Worm (Caenorhabditis elegans) whole organism, young adult: Measurements from ENCODE around the gene bgnt-1.1.

Source experiments
- C06A6.2 ChIP-seq: fragments of 200-800 bp; sonication (Bioruptor generic); conservative IDR thresholded peaks from 2 replicates; pipeline ENCODE4 v1.3.6; 2022; ENCODE audit warnings: missing genetic modification characterization, missing compliant biosample characterization
- D2030.7 ChIP-seq: fragments of 200-800 bp; sonication (Bioruptor generic); IDR thresholded peaks from 2 replicates; pipeline ENCODE4 v1.3.6; 2022; ENCODE audit warnings: missing genetic modification reagents, missing genetic modification characterization, missing compliant biosample characterization
- F57A8.1 ChIP-seq: fragments of 200-800 bp; sonication (Bioruptor generic); optimal IDR thresholded peaks from 2 replicates; lab custom pipeline; 2018; ENCODE audit warnings: mild to moderate bottlenecking, missing genetic modification characterization, moderate library complexity, missing compliant biosample characterization
- Y53F4B.3 ChIP-seq: fragments of 200-800 bp; sonication (Bioruptor generic); IDR thresholded peaks from 2 replicates; pipeline ENCODE4 v1.3.6; 2022; ENCODE audit warnings: missing genetic modification reagents, missing genetic modification characterization, missing compliant biosample characterization
- cebp-2 ChIP-seq: fragments of 200-800 bp; sonication (Bioruptor generic); IDR thresholded peaks from 2 replicates; pipeline ENCODE4 v1.3.6; 2022; ENCODE audit warnings: missing genetic modification characterization, missing compliant biosample characterization
- ceh-79 ChIP-seq: sonication (generic microtip); optimal IDR thresholded peaks from 2 replicates; lab custom pipeline; 2017; ENCODE audit warnings: mild to moderate bottlenecking, missing genetic modification characterization, missing compliant biosample characterization
- efl-1 ChIP-seq: fragments of 150-350 bp; optimal IDR thresholded peaks from 2 replicates; lab custom pipeline; 2014; ENCODE audit warnings: missing biosample characterization, missing genetic modification reagents, missing genetic modification characterization
- egl-44 ChIP-seq: fragments of 200-800 bp; sonication (Bioruptor generic); IDR thresholded peaks from 2 replicates; pipeline ENCODE4 v1.3.6; 2022; ENCODE audit warnings: missing genetic modification reagents, missing genetic modification characterization, missing compliant biosample characterization
- lag-1 ChIP-seq: fragments of 200-800 bp; sonication (Bioruptor generic); IDR thresholded peaks from 2 replicates; pipeline ENCODE4 v1.3.6; 2022; ENCODE audit warnings: missing genetic modification reagents, missing genetic modification characterization, missing compliant biosample characterization
- madf-10 ChIP-seq: sonication (generic microtip); optimal IDR thresholded peaks from 2 replicates; lab custom pipeline; 2016; ENCODE audit warnings: mild to moderate bottlenecking, missing genetic modification characterization, missing compliant biosample characterization
- madf-3 ChIP-seq: fragments of 200-800 bp; sonication (Bioruptor generic); IDR thresholded peaks from 2 replicates; pipeline ENCODE4 v1.3.6; 2022; ENCODE audit warnings: missing genetic modification reagents, missing genetic modification characterization, missing compliant biosample characterization
- mel-28 ChIP-seq: sonication (generic microtip); optimal IDR thresholded peaks from 2 replicates; lab custom pipeline; 2016; ENCODE audit warnings: borderline replicate concordance, mild to moderate bottlenecking, missing genetic modification characterization, missing compliant biosample characterization
- mxl-1 ChIP-seq: sonication (generic microtip); optimal IDR thresholded peaks from 2 replicates; lab custom pipeline; 2016; ENCODE audit warnings: missing genetic modification characterization, missing compliant biosample characterization
- nfya-2 ChIP-seq: fragments of 200-800 bp; sonication (Bioruptor generic); IDR thresholded peaks from 2 replicates; pipeline ENCODE4 v1.3.6; 2022; ENCODE audit warnings: missing genetic modification reagents, missing genetic modification characterization, missing compliant biosample characterization
- repo-1 ChIP-seq: sonication (generic microtip); optimal IDR thresholded peaks from 2 replicates; lab custom pipeline; 2017; ENCODE audit warnings: mild to moderate bottlenecking, missing genetic modification characterization, missing compliant biosample characterization
- sdz-38 ChIP-seq: sonication (generic microtip); optimal IDR thresholded peaks from 2 replicates; lab custom pipeline; 2016; ENCODE audit warnings: missing genotype, missing genetic modification characterization, missing compliant biosample characterization
- snpc-3.4 ChIP-seq: sonication (generic microtip); optimal IDR thresholded peaks from 2 replicates; lab custom pipeline; 2017; ENCODE audit warnings: missing genetic modification characterization, mild to moderate bottlenecking, missing compliant biosample characterization, antibody characterized with exemption, moderate library complexity, missing genotype, missing genetic modification reagents
- snpc-4 ChIP-seq, 5 experiments: fragments of 150-350 bp in 1 of 5; sonication (generic microtip) in 4 of 5; optimal IDR thresholded peaks; 2 replicates each; lab custom pipeline; 2014 to 2018; ENCODE audit warnings: missing genetic modification characterization in 5 of 5, missing biosample characterization in 3 of 5, antibody characterized with exemption in 2 of 5, mild to moderate bottlenecking in 2 of 5, missing compliant biosample characterization in 2 of 5, missing genotype in 2 of 5, moderate library complexity in 2 of 5, missing genetic modification reagents in 1 of 5
- sptf-2 ChIP-seq: fragments of 200-800 bp; sonication (Bioruptor generic); optimal IDR thresholded peaks from 2 replicates; lab custom pipeline; 2018; ENCODE audit warnings: mild to moderate bottlenecking, missing genetic modification characterization, missing compliant biosample characterization
- tbp1 ChIP-seq: fragments of 200-800 bp; sonication (Bioruptor generic); optimal IDR thresholded peaks from 2 replicates; lab custom pipeline; 2018; ENCODE audit warnings: mild to moderate bottlenecking, missing genetic modification characterization, missing compliant biosample characterization
- xnd-1 ChIP-seq: sonication (generic microtip); optimal IDR thresholded peaks from 2 replicates; lab custom pipeline; 2016; ENCODE audit warnings: missing genotype, missing genetic modification reagents, missing genetic modification characterization, missing compliant biosample characterization
- zfh-2 ChIP-seq: fragments of 200-800 bp; sonication (Bioruptor generic); conservative IDR thresholded peaks from 2 replicates; pipeline ENCODE4 v1.3.6; 2022; ENCODE audit warnings: missing genetic modification reagents, missing genetic modification characterization, missing compliant biosample characterization
- ztf-3 ChIP-seq: fragments of 200-800 bp; sonication (Bioruptor generic); optimal IDR thresholded peaks from 2 replicates; lab custom pipeline; 2018; ENCODE audit warnings: mild to moderate bottlenecking, missing genetic modification characterization, missing compliant biosample characterization

bgnt-1.1 gene

DNA sequence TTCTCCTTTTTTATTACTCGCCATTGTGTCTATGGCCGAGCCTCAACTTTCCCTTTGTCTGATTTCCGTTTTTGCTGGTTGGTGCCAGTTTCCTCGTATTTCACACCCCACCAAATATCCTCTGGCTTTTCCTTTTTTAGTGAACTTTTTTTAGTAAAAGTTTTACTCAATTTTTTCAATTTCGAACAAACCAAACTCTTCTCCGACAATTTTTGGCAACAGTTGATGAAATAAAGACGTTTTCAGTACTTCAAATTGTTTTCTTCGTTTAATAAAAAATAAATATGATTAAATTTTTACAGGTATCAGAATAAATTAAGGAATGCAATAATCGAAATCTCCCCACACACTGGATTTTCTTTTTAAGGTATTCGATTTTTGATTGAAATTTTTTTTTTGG is 48.5 kb downstream of the bgnt-1.1 start, which contains the start of gene cal-4:
cal-4 (plus strand) TSS at position 301 of the 400 bp plus-strand sequence.
- no peak for TF ChIP-seq madf-3 (GFP tag; lab: Robert Waterston, UW)
- no peak for TF ChIP-seq xnd-1 (tag; lab: Kevin White, UChicago)
- TF ChIP-seq efl-1 (GFP tag; lab: Kevin White, UChicago): no peak
- TF ChIP-seq repo-1: no peak
- TF ChIP-seq egl-44: no peak
- no peak for TF ChIP-seq mxl-1 (tag; lab: Kevin White, UChicago)
- no peak for TF ChIP-seq snpc-3.4 (tag; lab: Kevin White, UChicago)
- no peak for TF ChIP-seq mel-28 (tag; lab: Kevin White, UChicago)
- no peak for TF ChIP-seq ceh-79 (tag; lab: Kevin White, UChicago)
- TF ChIP-seq zfh-2 (GFP tag; lab: Robert Waterston, UW): no peak
- TF ChIP-seq nfya-2 (GFP tag; lab: Robert Waterston, UW): no peak
- TF ChIP-seq ztf-3 (GFP tag; lab: Kevin White, UChicago): no peak
- TF ChIP-seq snpc-4 (GFP tag; optimal IDR thresholded peaks at IDR 0.05; lab: Kevin White, UChicago): no peak
- no peak for TF ChIP-seq snpc-4 (tag; optimal IDR thresholded peaks at IDR 0.05; lab: Kevin White, UChicago)
- no peak for TF ChIP-seq C06A6.2
- no peak for TF ChIP-seq tbp1 (GFP tag; lab: Kevin White, UChicago)

DNA sequence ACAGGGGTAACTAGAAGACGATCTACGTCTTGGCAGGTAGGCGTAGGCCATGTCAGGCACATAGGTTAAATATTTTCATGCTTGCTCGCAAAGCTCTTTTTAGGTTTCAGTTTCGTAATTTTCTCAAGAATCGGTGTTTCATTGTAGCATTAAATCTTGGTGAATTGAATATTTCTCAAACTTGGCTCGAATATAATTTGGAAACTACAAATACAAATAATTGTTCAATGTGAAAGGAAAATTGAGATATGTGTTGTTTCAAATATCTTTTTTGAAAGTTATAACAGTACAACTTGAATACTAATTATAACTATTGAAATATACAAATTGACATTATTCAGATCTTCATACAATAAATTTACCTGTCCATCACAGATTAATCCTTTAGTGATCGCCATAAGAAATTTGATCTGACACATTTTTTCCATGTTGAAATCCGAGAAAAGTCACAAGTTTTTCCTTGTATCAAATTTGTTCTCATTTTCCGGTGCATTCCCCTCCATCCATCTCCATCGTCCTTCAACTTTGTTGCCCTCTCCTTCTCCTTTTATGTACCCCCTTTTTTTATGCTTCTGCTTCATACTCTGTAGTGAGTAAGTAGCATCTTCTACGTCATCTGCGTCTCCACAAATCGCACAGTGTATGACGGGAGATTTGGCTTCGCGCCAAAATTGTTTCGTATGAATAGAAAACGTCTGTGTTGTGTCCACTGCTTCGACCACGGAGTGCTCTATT is 51.7 kb downstream of the bgnt-1.1 start, which contains the start of gene C02F4.5:
C02F4.5 (minus strand) TSS at position 51 of the 735 bp plus-strand sequence.
- TF ChIP-seq sptf-2 (GFP tag; lab: Kevin White, UChicago) (no peak), madf-10 (no peak), D2030.7 (GFP tag; lab: Robert Waterston, UW) (no peak), lag-1 (GFP tag; lab: Robert Waterston, UW) (no peak), sdz-38 (tag; lab: Kevin White, UChicago) (no peak), cebp-2 (GFP tag; lab: Robert Waterston, UW) (0 out of 2 replicates have a peak, but pooled peaks have one; percentile 38), F57A8.1 (GFP tag; lab: Kevin White, UChicago) (no peak), Y53F4B.3 (no peak)
